Fruit fly (Drosophila melanogaster) whole organism, embryonic: ENCODE data around the gene GXIVsPLA2.

Experiments used
- Aef1 ChIP-seq: fragments of 200-800 bp; sonication (Bioruptor generic); IDR thresholded peaks from 3 replicates; pipeline ENCODE4 v1.3.6; 2022; ENCODE audit warnings: missing biosample characterization, missing genetic modification characterization
- Bdp1 ChIP-seq: fragments of 200-800 bp; sonication (Bioruptor generic); optimal IDR thresholded peaks from 3 replicates; lab custom pipeline; 2016; ENCODE audit warnings: missing biosample characterization, missing genetic modification characterization
- CG10654 ChIP-seq: fragments of 200-800 bp; sonication (Bioruptor generic); optimal IDR thresholded peaks from 2 replicates; lab custom pipeline; 2016; ENCODE audit warnings: missing biosample characterization, missing genetic modification characterization
- CG13296 ChIP-seq: fragments of 200-800 bp; sonication (Bioruptor generic); optimal IDR thresholded peaks from 3 replicates; lab custom pipeline; 2018; ENCODE audit warnings: missing biosample characterization, mild to moderate bottlenecking, missing genetic modification characterization
- CG13424 ChIP-seq: fragments of 200-800 bp; sonication (Bioruptor generic); optimal IDR thresholded peaks from 2 replicates; lab custom pipeline; 2019; ENCODE audit warnings: missing biosample characterization, mild to moderate bottlenecking, missing genetic modification characterization, moderate library complexity
- CG13775 ChIP-seq: fragments of 200-800 bp; sonication (Bioruptor generic); optimal IDR thresholded peaks from 3 replicates; lab custom pipeline; 2017; ENCODE audit warnings: missing biosample characterization, mild to moderate bottlenecking, missing genetic modification characterization
- CG18619 ChIP-seq: fragments of 200-800 bp; sonication (Bioruptor generic); optimal IDR thresholded peaks from 3 replicates; lab custom pipeline; 2017; ENCODE audit warnings: missing biosample characterization, mild to moderate bottlenecking, missing genetic modification characterization
- CG30020 ChIP-seq: fragments of 200-800 bp; optimal IDR thresholded peaks from 2 replicates; lab custom pipeline; 2019; ENCODE audit warnings: missing biosample characterization, mild to moderate bottlenecking, missing genetic modification characterization, moderate library complexity
- CG31441 ChIP-seq: fragments of 200-800 bp; sonication (Bioruptor generic); IDR thresholded peaks from 2 replicates; pipeline ENCODE4 v1.3.6; 2022; ENCODE audit warnings: missing biosample characterization, missing genetic modification characterization
- CG4730 ChIP-seq: fragments of 200-800 bp; sonication (Bioruptor generic); IDR thresholded peaks from 2 replicates; pipeline ENCODE4 v1.3.6; 2022; ENCODE audit warnings: missing biosample characterization, missing genetic modification characterization
- CG7963 ChIP-seq: fragments of 200-800 bp; sonication (Bioruptor generic); IDR thresholded peaks from 3 replicates; pipeline ENCODE4 v1.3.6; 2022; ENCODE audit warnings: missing biosample characterization, missing genetic modification characterization; ENCODE audit not compliant: partially characterized antibody
- CG8359 ChIP-seq: fragments of 200-800 bp; sonication (Bioruptor generic); optimal IDR thresholded peaks from 2 replicates; lab custom pipeline; 2017; ENCODE audit warnings: missing biosample characterization, mild to moderate bottlenecking, missing genetic modification characterization, borderline replicate concordance
- CG9215 ChIP-seq: fragments of 200-800 bp; sonication (Bioruptor generic); IDR thresholded peaks from 2 replicates; pipeline ENCODE4 v1.3.6; 2022; ENCODE audit warnings: missing biosample characterization, missing genetic modification characterization
- CG9437 ChIP-seq: fragments of 200-800 bp; sonication (Bioruptor generic); optimal IDR thresholded peaks from 2 replicates; lab custom pipeline; 2018; ENCODE audit warnings: missing biosample characterization, mild to moderate bottlenecking, missing genetic modification characterization
- CG9727 ChIP-seq: fragments of 200-800 bp; sonication (Bioruptor generic); optimal IDR thresholded peaks from 3 replicates; lab custom pipeline; 2017; ENCODE audit warnings: missing biosample characterization, mild to moderate bottlenecking, missing genetic modification characterization
- CHES-1-like ChIP-seq: fragments of 200-800 bp; sonication (Bioruptor generic); optimal IDR thresholded peaks from 2 replicates; lab custom pipeline; 2016; ENCODE audit warnings: missing biosample characterization, missing genetic modification characterization
- D ChIP-seq, 2 experiments: fragments of 200-800 bp in 1 of 2; fragments of >200 bp in 1 of 2; sonication (Bioruptor generic) in 1 of 2; optimal IDR thresholded peaks; 2 replicates in 1 of 2; 3 replicates in 1 of 2; lab custom pipeline; 2017; ENCODE audit warnings: mild to moderate bottlenecking in 1 of 2, missing biosample characterization in 1 of 2, missing genetic modification characterization in 1 of 2, missing genetic modification reagents in 1 of 2
- Drgx ChIP-seq: fragments of 200-800 bp; sonication (Bioruptor generic); IDR thresholded peaks from 2 replicates; pipeline ENCODE4 v1.3.6; 2022; ENCODE audit warnings: missing biosample characterization, missing genetic modification characterization
- Gsc ChIP-seq: fragments of 200-800 bp; sonication (Bioruptor generic); IDR thresholded peaks from 2 replicates; pipeline ENCODE4 v1.3.6; 2022; ENCODE audit warnings: missing biosample characterization, missing genetic modification characterization
- H2.0 ChIP-seq: fragments of 200-800 bp; sonication (Bioruptor generic); IDR thresholded peaks from 2 replicates; pipeline ENCODE4 v1.3.6; 2022; ENCODE audit warnings: missing biosample characterization, missing genetic modification characterization
- HLHmδ ChIP-seq: fragments of 200-800 bp; sonication (Bioruptor generic); optimal IDR thresholded peaks from 2 replicates; lab custom pipeline; 2018; ENCODE audit warnings: missing biosample characterization, mild to moderate bottlenecking, missing genetic modification characterization, moderate library complexity
- Hand ChIP-seq: fragments of 200-800 bp; sonication (Bioruptor generic); optimal IDR thresholded peaks from 2 replicates; lab custom pipeline; 2017; ENCODE audit warnings: mild to moderate bottlenecking, missing biosample characterization, missing genetic modification reagents, missing genetic modification characterization
- Hr78 ChIP-seq, 2 experiments: fragments of 200-800 bp in 1 of 2; fragments of >200 bp in 1 of 2; sonication (Bioruptor generic) in 1 of 2; optimal IDR thresholded peaks; 2 replicates each; lab custom pipeline; 2017 to 2019; ENCODE audit warnings: missing biosample characterization in 2 of 2, missing genetic modification characterization in 2 of 2, mild to moderate bottlenecking in 1 of 2, moderate library complexity in 1 of 2
- MESR4 ChIP-seq: fragments of 200-800 bp; sonication (Bioruptor generic); optimal IDR thresholded peaks from 2 replicates; lab custom pipeline; 2018; ENCODE audit warnings: missing biosample characterization, mild to moderate bottlenecking, missing genetic modification characterization, moderate library complexity
- Nf-YC ChIP-seq: fragments of 200-800 bp; optimal IDR thresholded peaks from 3 replicates; lab custom pipeline; 2019; ENCODE audit warnings: missing biosample characterization, mild to moderate bottlenecking, missing genetic modification characterization, moderate library complexity
- Sry-δ ChIP-seq: fragments of 200-800 bp; sonication (Bioruptor generic); optimal IDR thresholded peaks from 2 replicates; lab custom pipeline; 2016; ENCODE audit warnings: missing biosample characterization, missing genetic modification characterization
- TFAM ChIP-seq: fragments of 200-800 bp; sonication (Bioruptor generic); optimal IDR thresholded peaks from 2 replicates; lab custom pipeline; 2017; ENCODE audit warnings: missing biosample characterization, missing genetic modification characterization, inconsistent platforms
- Trl ChIP-seq, 3 experiments: fragments of >200 bp in 2 of 3; fragments of 200-800 bp in 1 of 3; sonication (Bioruptor generic) in 1 of 3; optimal IDR thresholded peaks; 2 replicates in 1 of 3; 3 replicates in 2 of 3; lab custom pipeline; 2016 to 2017; ENCODE audit warnings: missing biosample characterization in 1 of 3, missing genetic modification characterization in 1 of 3
- Usf ChIP-seq: fragments of 200-800 bp; sonication (Bioruptor generic); optimal IDR thresholded peaks from 2 replicates; lab custom pipeline; 2017; ENCODE audit warnings: missing genotype, missing biosample characterization, missing genetic modification characterization
- bbx ChIP-seq: fragments of 200-800 bp; sonication (Bioruptor generic); IDR thresholded peaks from 2 replicates; pipeline ENCODE4 v1.3.6; 2022; ENCODE audit warnings: missing biosample characterization, missing genetic modification characterization; ENCODE audit not compliant: partially characterized antibody
- br ChIP-seq: fragments of >200 bp; optimal IDR thresholded peaks from 2 replicates; lab custom pipeline; 2017
- chif ChIP-seq, 2 experiments: fragments of 200-800 bp; sonication (Bioruptor generic); optimal IDR thresholded peaks; 3 replicates each; lab custom pipeline; 2016; ENCODE audit warnings: missing biosample characterization in 2 of 2, missing genetic modification characterization in 2 of 2
- dan ChIP-seq: fragments of 200-800 bp; sonication (Bioruptor generic); IDR thresholded peaks from 2 replicates; pipeline ENCODE4 v1.3.6; 2022; ENCODE audit warnings: missing biosample characterization, missing genetic modification characterization
- dm ChIP-seq: fragments of 200-800 bp; sonication (Bioruptor generic); optimal IDR thresholded peaks from 3 replicates; lab custom pipeline; 2016; ENCODE audit warnings: missing biosample characterization, missing genetic modification characterization
- ewg ChIP-seq: fragments of 200-800 bp; sonication (Bioruptor generic); optimal IDR thresholded peaks from 3 replicates; lab custom pipeline; 2017; ENCODE audit warnings: mild to moderate bottlenecking, missing biosample characterization, missing genetic modification reagents, missing genetic modification characterization
- fd64A ChIP-seq: fragments of 200-800 bp; sonication (Bioruptor generic); optimal IDR thresholded peaks from 3 replicates; lab custom pipeline; 2018; ENCODE audit warnings: missing biosample characterization, mild to moderate bottlenecking, missing genetic modification characterization
- gcm ChIP-seq: fragments of 200-800 bp; sonication (Bioruptor generic); optimal IDR thresholded peaks from 2 replicates; lab custom pipeline; 2019; ENCODE audit warnings: missing biosample characterization, mild to moderate bottlenecking, missing genetic modification characterization, moderate library complexity
- grau ChIP-seq: fragments of 200-800 bp; optimal IDR thresholded peaks from 3 replicates; lab custom pipeline; 2019; ENCODE audit warnings: missing biosample characterization, mild to moderate bottlenecking, missing genetic modification characterization, moderate library complexity
- lola ChIP-seq, 3 experiments: fragments of >200 bp in 2 of 3; fragments of 200-800 bp in 1 of 3; sonication (Bioruptor generic) in 1 of 3; optimal IDR thresholded peaks; 2 replicates each; lab custom pipeline; 2017 to 2019; ENCODE audit warnings: missing biosample characterization in 3 of 3, missing genetic modification characterization in 3 of 3, mild to moderate bottlenecking in 1 of 3, moderate library complexity in 1 of 3
- pho ChIP-seq: fragments of 200-800 bp; sonication (Bioruptor generic); optimal IDR thresholded peaks from 2 replicates; lab custom pipeline; 2016; ENCODE audit warnings: missing biosample characterization, missing genetic modification characterization
- phol ChIP-seq: fragments of 200-800 bp; sonication (Bioruptor generic); optimal IDR thresholded peaks from 3 replicates; lab custom pipeline; 2018; ENCODE audit warnings: missing biosample characterization, mild to moderate bottlenecking, missing genetic modification characterization, moderate library complexity
- ro ChIP-seq: fragments of 200-800 bp; sonication (Bioruptor generic); IDR thresholded peaks from 2 replicates; pipeline ENCODE4 v1.3.6; 2022; ENCODE audit warnings: missing biosample characterization, missing genetic modification characterization
- sd ChIP-seq: fragments of 200-800 bp; sonication (Bioruptor generic); optimal IDR thresholded peaks from 3 replicates; lab custom pipeline; 2018; ENCODE audit warnings: missing biosample characterization, mild to moderate bottlenecking, missing genetic modification characterization, moderate library complexity
- sisA ChIP-seq: fragments of 200-800 bp; sonication (Bioruptor generic); IDR thresholded peaks from 2 replicates; pipeline ENCODE4 v1.3.6; 2022; ENCODE audit warnings: missing biosample characterization, missing genetic modification characterization
- slou ChIP-seq: fragments of 200-800 bp; sonication (Bioruptor generic); optimal IDR thresholded peaks from 3 replicates; lab custom pipeline; 2016; ENCODE audit warnings: missing biosample characterization, missing genetic modification characterization
- tgo ChIP-seq: fragments of 200-800 bp; sonication (Bioruptor generic); IDR thresholded peaks from 3 replicates; pipeline ENCODE4 v1.3.6; 2022; ENCODE audit warnings: missing biosample characterization, missing genetic modification characterization
- tna ChIP-seq: fragments of 200-800 bp; sonication (Bioruptor generic); IDR thresholded peaks from 2 replicates; pipeline ENCODE4 v1.3.6; 2022; ENCODE audit warnings: missing biosample characterization, missing genetic modification characterization; ENCODE audit not compliant: partially characterized antibody
- trh ChIP-seq: fragments of 200-800 bp; sonication (Bioruptor generic); optimal IDR thresholded peaks from 2 replicates; lab custom pipeline; 2016; ENCODE audit warnings: missing biosample characterization, missing genetic modification characterization
- vvl ChIP-seq: fragments of 200-800 bp; sonication (Bioruptor generic); IDR thresholded peaks from 2 replicates; pipeline ENCODE4 v1.3.6; 2022; ENCODE audit warnings: missing biosample characterization, missing genetic modification characterization
- zfh1 ChIP-seq: fragments of 200-800 bp; sonication (Bioruptor generic); IDR thresholded peaks from 3 replicates; pipeline ENCODE4 v1.3.6; 2022; ENCODE audit warnings: missing biosample characterization, missing genetic modification characterization

The GXIVsPLA2 gene

dm6 chr3L:15977565-15977964, 22.7 kb downstream of the GXIVsPLA2 start (continued):
- TF ChIP-seq CG8359 (GFP tag; lab: Kevin White, UChicago) (no peak), Hr78 (GFP tag; optimal IDR thresholded peaks at IDR 0.05; lab: Kevin White, UChicago) (no peak), CG13424 (tag; lab: Kevin White, UChicago) (peak; percentile 37), Aef1 (GFP tag; lab: Robert Waterston, UW) (peak; percentile 50), Bdp1 (GFP tag; lab: Kevin White, UChicago) (no peak), sd (no peak), CG13296 (peak; percentile 39), CG10654 (GFP tag; lab: Kevin White, UChicago) (peak; percentile 18), ewg (GFP tag; lab: Kevin White, UChicago) (no peak), tna (GFP tag; lab: Robert Waterston, UW) (no peak), fd64A (GFP tag; lab: Kevin White, UChicago) (no peak), CG7963 (GFP tag; lab: Robert Waterston, UW) (no peak), Trl (optimal IDR thresholded peaks at IDR 0.05; lab: Kevin White, UChicago) (no peak), Trl (GFP tag; optimal IDR thresholded peaks at IDR 0.05; lab: Kevin White, UChicago) (no peak), TFAM (GFP tag; lab: Kevin White, UChicago) (no peak), Drgx (GFP tag; lab: Robert Waterston, UW) (peak; percentile 55), br (no peak), zfh1 (GFP tag; lab: Robert Waterston, UW) (no peak), phol (peak; percentile 56), Sry-δ (no peak), bbx (GFP tag; lab: Robert Waterston, UW) (no peak), CHES-1-like (GFP tag; lab: Kevin White, UChicago) (no peak), Hand (no peak), CG31441 (GFP tag; lab: Robert Waterston, UW) (peak; percentile 82), dan (GFP tag; lab: Robert Waterston, UW) (no peak), CG13775 (GFP tag; lab: Kevin White, UChicago) (no peak), slou (GFP tag; lab: Kevin White, UChicago) (no peak), gcm (GFP tag; lab: Kevin White, UChicago) (peak; percentile 4), Gsc (GFP tag; lab: Robert Waterston, UW) (0 out of 2 replicates have a peak, but pooled peaks have one; percentile 22), Usf (GFP tag; lab: Kevin White, UChicago) (no peak), pho (GFP tag; lab: Kevin White, UChicago) (no peak), sisA (GFP tag; lab: Robert Waterston, UW) (peak; percentile 42), CG18619 (GFP tag; lab: Kevin White, UChicago) (no peak), MESR4 (no peak), CG4730 (GFP tag; lab: Robert Waterston, UW) (peak; percentile 72), vvl (GFP tag; lab: Robert Waterston, UW) (peak; percentile 79), Nf-YC (tag; lab: Kevin White, UChicago) (peak; percentile 11), CG30020 (no peak), H2.0 (GFP tag; lab: Robert Waterston, UW) (no peak), CG9437 (GFP tag; lab: Kevin White, UChicago) (no peak), CG9727 (peak; percentile 54), grau (peak; percentile 44), lola (GFP tag; optimal IDR thresholded peaks at IDR 0.05; lab: Kevin White, UChicago) (no peak), CG9215 (GFP tag; lab: Robert Waterston, UW) (peak; percentile 49; the same call in 1 of the 2 replicates), dm (no peak), D (optimal IDR thresholded peaks at IDR 0.05; lab: Kevin White, UChicago) (no peak), D (GFP tag; optimal IDR thresholded peaks at IDR 0.05; lab: Kevin White, UChicago) (no peak), HLHmδ (GFP tag; lab: Kevin White, UChicago) (no peak), chif (GFP tag; optimal IDR thresholded peaks at IDR 0.05; lab: Kevin White, UChicago) (peak in 1 of 2 experiments; percentile 12), tgo (GFP tag; lab: Robert Waterston, UW) (peak; percentile 77), trh (GFP tag; lab: Kevin White, UChicago) (no peak), ro (GFP tag; lab: Robert Waterston, UW) (no peak)
